Fruit fly (Drosophila melanogaster) whole organism, embryonic: Measurements from ENCODE around the gene CG31974.

ENCODE experiments used
- Abd-B ChIP-seq: fragments of 200-800 bp; sonication (Bioruptor generic); optimal IDR thresholded peaks from 2 replicates; lab custom pipeline; 2018; ENCODE audit warnings: missing biosample characterization, mild to moderate bottlenecking, missing genetic modification characterization, moderate library complexity
- CG1233 ChIP-seq: fragments of 200-800 bp; sonication (Bioruptor generic); optimal IDR thresholded peaks from 4 replicates; lab custom pipeline; 2018; ENCODE audit warnings: missing biosample characterization, mild to moderate bottlenecking, missing genetic modification characterization
- CG7556 ChIP-seq: fragments of 200-800 bp; sonication (Bioruptor generic); optimal IDR thresholded peaks from 2 replicates; lab custom pipeline; 2017; ENCODE audit warnings: missing biosample characterization, mild to moderate bottlenecking, missing genetic modification characterization
- CG8478 ChIP-seq: fragments of >200 bp; optimal IDR thresholded peaks from 2 replicates; lab custom pipeline; 2018
- Dek ChIP-seq: fragments of 200-800 bp; sonication (Bioruptor generic); optimal IDR thresholded peaks from 3 replicates; lab custom pipeline; 2019; ENCODE audit warnings: missing biosample characterization, mild to moderate bottlenecking, missing genetic modification characterization, moderate library complexity
- kah ChIP-seq: fragments of 200-800 bp; sonication (Bioruptor generic); optimal IDR thresholded peaks from 2 replicates; lab custom pipeline; 2018; ENCODE audit warnings: missing biosample characterization, mild to moderate bottlenecking, missing genetic modification characterization
- mld ChIP-seq: fragments of 200-800 bp; sonication (Bioruptor generic); IDR thresholded peaks from 3 replicates; pipeline ENCODE4 v1.3.6; 2022; ENCODE audit warnings: missing biosample characterization, missing genetic modification characterization; ENCODE audit not compliant: partially characterized antibody
- oc ChIP-seq: fragments of 200-800 bp; sonication (Bioruptor generic); optimal IDR thresholded peaks from 2 replicates; lab custom pipeline; 2018; ENCODE audit warnings: missing biosample characterization, mild to moderate bottlenecking, missing genetic modification characterization, moderate library complexity
- scrt ChIP-seq: fragments of 200-800 bp; sonication (Bioruptor generic); optimal IDR thresholded peaks from 2 replicates; lab custom pipeline; 2018; ENCODE audit warnings: missing biosample characterization, mild to moderate bottlenecking, missing genetic modification characterization, moderate library complexity

DNA sequence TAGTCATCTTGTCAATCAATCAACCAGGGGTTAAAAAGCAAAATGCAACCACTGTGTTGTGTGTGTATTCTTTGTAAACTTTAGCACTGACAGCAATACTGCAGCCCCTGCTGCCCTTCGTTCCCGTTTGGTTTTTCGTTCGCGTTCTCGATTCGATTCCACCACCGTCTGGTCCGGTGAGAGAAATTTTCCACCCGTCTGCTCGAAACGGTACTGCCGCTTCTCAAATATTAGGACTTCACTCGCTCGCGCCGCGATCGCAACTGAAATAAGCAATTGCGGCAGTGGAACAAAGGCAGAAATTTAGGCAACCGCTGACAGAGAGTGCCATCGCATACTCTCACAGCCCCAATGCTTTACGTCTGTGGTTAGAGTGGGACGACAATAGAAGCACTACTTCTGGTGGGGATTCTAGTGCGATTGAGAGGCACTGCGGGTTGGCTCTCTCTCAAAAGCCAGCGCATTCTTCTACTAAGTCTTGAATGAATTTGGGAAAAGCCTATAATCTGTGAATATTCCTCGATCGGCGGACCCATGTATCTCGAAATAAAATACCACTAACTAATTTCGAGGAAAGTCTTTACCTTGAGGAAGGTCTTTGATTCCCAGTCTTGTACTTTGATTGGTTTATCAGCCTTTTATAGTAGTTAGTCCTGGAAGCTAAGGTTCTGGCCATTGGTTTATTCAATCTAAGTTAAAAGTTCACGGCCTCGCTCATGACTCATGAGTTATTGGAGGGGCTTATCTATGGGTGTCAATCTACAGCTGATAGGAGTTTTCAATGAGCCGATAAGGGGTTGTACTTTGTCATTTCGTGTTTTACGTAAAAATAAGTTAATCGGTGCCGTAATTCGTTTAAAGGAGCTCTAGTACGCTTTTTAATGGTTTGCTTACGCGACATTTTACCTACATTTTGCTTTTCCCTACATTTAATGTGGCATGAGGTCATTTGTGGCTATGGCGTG is 13.6 kb downstream of the CG31974 start:
- peak; percentile 59 for TF ChIP-seq scrt (GFP tag; lab: Kevin White, UChicago)
- no peak for TF ChIP-seq CG1233
- no peak for TF ChIP-seq Dek (tag; lab: Kevin White, UChicago)
- peak; percentile 62; the same call in 2 of the 3 replicates for TF ChIP-seq mld (GFP tag; lab: Robert Waterston, UW)
- no peak for TF ChIP-seq Abd-B (GFP tag; lab: Kevin White, UChicago)
- no peak for TF ChIP-seq CG8478 (lab: Kevin White, UChicago)
- peak; percentile 71 for TF ChIP-seq kah (GFP tag; lab: Kevin White, UChicago)
- peak; percentile 64 for TF ChIP-seq oc (tag; lab: Kevin White, UChicago)
- TF ChIP-seq CG7556 (GFP tag; lab: Kevin White, UChicago), result peak; percentile 1
